Worm (Caenorhabditis elegans) whole organism, L3 larva: ENCODE measurements around the gene srh-250.

ENCODE experiments used
- aly-2 ChIP-seq: fragments of 150-350 bp; optimal IDR thresholded peaks from 2 replicates; lab custom pipeline; 2014; ENCODE audit warnings: missing biosample characterization, missing genetic modification characterization
- ama-1 ChIP-seq: fragments of 150-350 bp; optimal IDR thresholded peaks from 2 replicates; lab custom pipeline; 2018
- ceh-82 ChIP-seq: fragments of 150-350 bp; optimal IDR thresholded peaks from 2 replicates; lab custom pipeline; 2014; ENCODE audit warnings: missing biosample characterization, missing genetic modification characterization
- elt-1 ChIP-seq: fragments of 150-350 bp; optimal IDR thresholded peaks from 2 replicates; lab custom pipeline; 2014; ENCODE audit warnings: missing biosample characterization, missing genetic modification characterization
- elt-2 ChIP-seq: sonication (generic microtip); optimal IDR thresholded peaks from 2 replicates; lab custom pipeline; 2016; ENCODE audit warnings: missing genetic modification reagents, mild to moderate bottlenecking, missing genetic modification characterization, missing compliant biosample characterization
- fos-1 ChIP-seq: fragments of 150-350 bp; optimal IDR thresholded peaks from 2 replicates; lab custom pipeline; 2014; ENCODE audit warnings: missing biosample characterization, missing genetic modification characterization
- mdl-1 ChIP-seq: fragments of 150-350 bp; optimal IDR thresholded peaks from 2 replicates; lab custom pipeline; 2014; ENCODE audit warnings: missing biosample characterization, missing genetic modification characterization
- nfya-1 ChIP-seq: sonication (generic microtip); optimal IDR thresholded peaks from 2 replicates; lab custom pipeline; 2017; ENCODE audit warnings: missing genetic modification characterization, mild to moderate bottlenecking, missing compliant biosample characterization, antibody characterized with exemption, moderate library complexity; ENCODE audit not compliant: insufficient read depth
- nhr-11 ChIP-seq: fragments of 150-350 bp; optimal IDR thresholded peaks from 2 replicates; lab custom pipeline; 2014; ENCODE audit warnings: missing biosample characterization, missing genetic modification characterization
- pha-4 ChIP-seq: fragments of 150-350 bp; optimal IDR thresholded peaks from 2 replicates; lab custom pipeline; 2014; ENCODE audit warnings: missing biosample characterization, missing genetic modification reagents, missing genetic modification characterization
- skn-1 ChIP-seq: fragments of 150-350 bp; optimal IDR thresholded peaks from 2 replicates; lab custom pipeline; 2014; ENCODE audit warnings: missing biosample characterization, missing genetic modification characterization
- unc-39 ChIP-seq: sonication (generic microtip); optimal IDR thresholded peaks from 4 replicates; lab custom pipeline; 2017; ENCODE audit warnings: missing biosample characterization, missing genetic modification characterization
- zag-1 ChIP-seq: fragments of 150-350 bp; optimal IDR thresholded peaks from 2 replicates; lab custom pipeline; 2014; ENCODE audit warnings: missing biosample characterization, missing genetic modification characterization

DNA sequence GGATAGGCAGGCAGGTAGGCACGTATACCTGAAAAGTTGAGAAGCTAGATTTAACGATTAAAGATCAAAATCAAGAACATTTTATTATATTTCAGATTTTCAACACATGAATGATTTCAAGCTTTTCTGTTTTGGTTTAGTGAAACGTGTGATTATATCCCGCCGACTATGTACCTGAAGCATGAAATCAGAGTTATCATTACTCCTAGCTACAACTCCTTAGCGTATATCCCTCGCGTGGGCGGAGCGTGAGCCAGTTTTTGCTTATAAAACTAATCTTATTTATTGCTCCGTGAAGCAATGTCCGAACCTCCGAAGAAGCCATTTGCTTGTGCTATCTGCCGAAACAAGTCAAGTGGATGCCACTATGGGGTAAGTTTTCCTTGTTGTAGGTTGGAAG is 1.5 kb downstream of the srh-250 start, which contains the start of gene nhr-166:
- TF ChIP-seq unc-39 (no peak), elt-1 (no peak), fos-1 (tag; lab: Kevin White, UChicago) (no peak), nfya-1 (tag; lab: Kevin White, UChicago) (no peak), skn-1 (no peak), nhr-11 (tag; lab: Kevin White, UChicago) (no peak), aly-2 (tag; lab: Kevin White, UChicago) (no peak), zag-1 (no peak), pha-4 (tag; lab: Kevin White, UChicago) (no peak), elt-2 (tag; lab: Kevin White, UChicago) (no peak), mdl-1 (tag; lab: Kevin White, UChicago) (no peak), ceh-82 (tag; lab: Kevin White, UChicago) (no peak), ama-1 (lab: Kevin White, UChicago) (no peak)
